Worm (Caenorhabditis elegans): ENCODE results near the gene Y37E11AR.7.

ce11 chrIV:3721973-3722372 lies 33.3 kb downstream of the Y37E11AR.7 start:
- TF ChIP-seq hmbx-1 (tag; optimal IDR thresholded peaks at IDR 0.05) (no peak), ceh-36 (tag; optimal IDR thresholded peaks at IDR 0.05) (no peak), tbx-11 (GFP tag; IDR thresholded peaks at IDR 0.05) (no peak), F13C5.2 (tag; optimal IDR thresholded peaks at IDR 0.05) (no peak), ama-1 (optimal IDR thresholded peaks at IDR 0.05) (no peak), tra-4 (tag; optimal IDR thresholded peaks at IDR 0.05) (no peak), aly-1 (tag; optimal IDR thresholded peaks at IDR 0.05) (no peak), tbx-37 (GFP tag; conservative IDR thresholded peaks at IDR 0.05) (no peak), pes-1 (GFP tag; IDR thresholded peaks at IDR 0.05) (no peak), B0310.2 (tag; optimal IDR thresholded peaks at IDR 0.05) (no peak), flt-1 (GFP tag; IDR thresholded peaks at IDR 0.05) (no peak)

Measured in whole organism, early embryonic.